Worm (Caenorhabditis elegans) whole organism, early embryonic: ENCODE data around the gene fbxa-215.

Experiments used
- B0310.2 ChIP-seq: sonication (generic microtip); optimal IDR thresholded peaks from 2 replicates; lab custom pipeline; 2016; ENCODE audit warnings: mild to moderate bottlenecking, missing genetic modification characterization, missing compliant biosample characterization
- F13C5.2 ChIP-seq: sonication (generic microtip); optimal IDR thresholded peaks from 2 replicates; lab custom pipeline; 2017; ENCODE audit warnings: mild to moderate bottlenecking, missing genetic modification characterization, inconsistent platforms, missing compliant biosample characterization
- aly-1 ChIP-seq: sonication (generic microtip); optimal IDR thresholded peaks from 2 replicates; lab custom pipeline; 2016; ENCODE audit warnings: missing genetic modification characterization, missing compliant biosample characterization
- ama-1 ChIP-seq: fragments of 150-350 bp; optimal IDR thresholded peaks from 2 replicates; lab custom pipeline; 2014
- ceh-13 ChIP-seq: fragments of 200-800 bp; sonication (Bioruptor generic); optimal IDR thresholded peaks from 2 replicates; lab custom pipeline; 2018; ENCODE audit warnings: mild to moderate bottlenecking, missing genetic modification characterization, missing compliant biosample characterization
- ceh-36 ChIP-seq: sonication (generic microtip); optimal IDR thresholded peaks from 2 replicates; lab custom pipeline; 2016; ENCODE audit warnings: missing genetic modification characterization, inconsistent platforms, missing compliant biosample characterization
- ets-7 ChIP-seq: sonication (generic microtip); optimal IDR thresholded peaks from 2 replicates; lab custom pipeline; 2016; ENCODE audit warnings: missing genotype, missing genetic modification characterization, missing compliant biosample characterization
- flt-1 ChIP-seq: fragments of 200-800 bp; sonication (Bioruptor generic); IDR thresholded peaks from 2 replicates; pipeline ENCODE4 v1.3.6; 2022; ENCODE audit warnings: missing genetic modification characterization, missing compliant biosample characterization
- hmbx-1 ChIP-seq: sonication (generic microtip); optimal IDR thresholded peaks from 2 replicates; lab custom pipeline; 2016; ENCODE audit warnings: mild to moderate bottlenecking, missing genetic modification characterization, missing compliant biosample characterization
- hmg-4 ChIP-seq: fragments of 200-800 bp; sonication (Bioruptor generic); optimal IDR thresholded peaks from 2 replicates; lab custom pipeline; 2018; ENCODE audit warnings: mild to moderate bottlenecking, missing genetic modification characterization, missing compliant biosample characterization
- hnd-1 ChIP-seq: sonication (generic microtip); optimal IDR thresholded peaks from 2 replicates; lab custom pipeline; 2016; ENCODE audit warnings: missing genetic modification characterization, missing compliant biosample characterization
- pes-1 ChIP-seq: fragments of 200-800 bp; sonication (Bioruptor generic); IDR thresholded peaks from 2 replicates; pipeline ENCODE4 v1.3.6; 2022; ENCODE audit warnings: missing genetic modification reagents, missing genetic modification characterization, missing compliant biosample characterization
- scrt-1 ChIP-seq: fragments of 200-800 bp; sonication (Bioruptor generic); IDR thresholded peaks from 2 replicates; pipeline ENCODE4 v1.3.6; 2022; ENCODE audit warnings: missing genetic modification characterization, missing compliant biosample characterization
- sea-1 ChIP-seq: fragments of 200-800 bp; sonication (Bioruptor generic); conservative IDR thresholded peaks from 2 replicates; pipeline ENCODE4 v1.3.6; 2022; ENCODE audit warnings: missing genetic modification characterization, missing compliant biosample characterization
- tbx-11 ChIP-seq: fragments of 200-800 bp; sonication (Bioruptor generic); IDR thresholded peaks from 2 replicates; pipeline ENCODE4 v1.3.6; 2022; ENCODE audit warnings: missing genetic modification characterization, missing compliant biosample characterization
- tbx-37 ChIP-seq: fragments of 200-800 bp; sonication (Bioruptor generic); conservative IDR thresholded peaks from 2 replicates; pipeline ENCODE4 v1.3.6; 2022; ENCODE audit warnings: missing genetic modification reagents, missing genetic modification characterization, missing compliant biosample characterization
- tra-4 ChIP-seq: sonication (generic microtip); optimal IDR thresholded peaks from 2 replicates; lab custom pipeline; 2017; ENCODE audit warnings: missing genetic modification characterization, missing compliant biosample characterization

fbxa-215 gene

ce11 chrIV:13695720-13696364, 29.1 kb upstream of the fbxa-215 start:
- TF ChIP-seq tbx-37 (GFP tag; lab: Robert Waterston, UW) = no peak
- TF ChIP-seq pes-1 (GFP tag; lab: Robert Waterston, UW) = no peak
- TF ChIP-seq scrt-1 (GFP tag; lab: Robert Waterston, UW) = no peak
- no peak for TF ChIP-seq tbx-11 (GFP tag; lab: Robert Waterston, UW)
- TF ChIP-seq ceh-13 (GFP tag; lab: Kevin White, UChicago) = no peak
- TF ChIP-seq tra-4 = no peak
- TF ChIP-seq hmbx-1 (tag; lab: Kevin White, UChicago) = no peak
- no peak for TF ChIP-seq B0310.2 (tag; lab: Kevin White, UChicago)
- TF ChIP-seq ama-1 (lab: Kevin White, UChicago) = no peak
- no peak for TF ChIP-seq flt-1 (GFP tag; lab: Robert Waterston, UW)
- no peak for TF ChIP-seq ets-7 (tag; lab: Kevin White, UChicago)
- TF ChIP-seq ceh-36 (tag; lab: Kevin White, UChicago) = no peak
- TF ChIP-seq sea-1 (GFP tag; lab: Robert Waterston, UW) = no peak
- TF ChIP-seq F13C5.2 (tag; lab: Kevin White, UChicago) = no peak
- TF ChIP-seq hmg-4 (GFP tag; lab: Kevin White, UChicago) = no peak
- TF ChIP-seq hnd-1 (tag; lab: Kevin White, UChicago) = no peak
- TF ChIP-seq aly-1 (tag; lab: Kevin White, UChicago) = no peak

ce11 chrIV:13695302-13695701, 28.6 kb upstream of the fbxa-215 start:
- TF ChIP-seq scrt-1 (GFP tag; lab: Robert Waterston, UW) (no peak), flt-1 (GFP tag; lab: Robert Waterston, UW) (no peak), ets-7 (tag; lab: Kevin White, UChicago) (no peak), tbx-37 (GFP tag; lab: Robert Waterston, UW) (no peak), ceh-13 (GFP tag; lab: Kevin White, UChicago) (no peak), tbx-11 (GFP tag; lab: Robert Waterston, UW) (no peak), pes-1 (GFP tag; lab: Robert Waterston, UW) (no peak), B0310.2 (tag; lab: Kevin White, UChicago) (no peak), aly-1 (tag; lab: Kevin White, UChicago) (no peak), hmbx-1 (tag; lab: Kevin White, UChicago) (no peak), tra-4 (no peak), ceh-36 (tag; lab: Kevin White, UChicago) (no peak), ama-1 (lab: Kevin White, UChicago) (no peak), hnd-1 (tag; lab: Kevin White, UChicago) (no peak), hmg-4 (GFP tag; lab: Kevin White, UChicago) (no peak), sea-1 (GFP tag; lab: Robert Waterston, UW) (no peak), F13C5.2 (tag; lab: Kevin White, UChicago) (no peak)

- no peak for TF ChIP-seq hmg-4 (GFP tag; lab: Kevin White, UChicago)
- no peak for TF ChIP-seq flt-1 (GFP tag; lab: Robert Waterston, UW)
- no peak for TF ChIP-seq hmbx-1 (tag; lab: Kevin White, UChicago)
- no peak for TF ChIP-seq scrt-1 (GFP tag; lab: Robert Waterston, UW)
- TF ChIP-seq ceh-13 (GFP tag; lab: Kevin White, UChicago) = no peak
- no peak for TF ChIP-seq ceh-36 (tag; lab: Kevin White, UChicago)
- no peak for TF ChIP-seq tbx-37 (GFP tag; lab: Robert Waterston, UW)
- TF ChIP-seq tra-4 = no peak
Measured at ce11 chrIV:13694600-13694999, 27.9 kb upstream of the fbxa-215 start.

DNA sequence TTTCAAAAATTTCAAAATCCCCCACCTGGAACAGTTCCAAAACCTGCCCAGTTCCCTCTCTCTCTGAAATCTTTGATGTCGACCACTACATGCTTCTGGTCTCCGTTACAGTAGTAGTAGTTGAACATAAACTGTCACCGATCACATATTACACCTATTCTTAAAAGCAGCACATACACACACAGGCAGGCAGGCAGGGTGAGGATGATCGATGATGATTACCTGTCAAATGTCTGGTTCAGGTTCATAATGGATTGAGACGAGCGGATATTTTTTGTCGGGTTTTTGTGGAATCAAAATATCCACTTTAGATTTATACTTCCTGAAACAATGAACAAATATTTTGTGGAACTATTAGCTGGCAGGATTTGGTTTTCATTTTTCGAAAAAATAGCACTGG, 27.3 kb upstream of the fbxa-215 start:
- TF ChIP-seq tbx-37 (GFP tag; lab: Robert Waterston, UW) = no peak
- no peak for TF ChIP-seq ceh-13 (GFP tag; lab: Kevin White, UChicago)
- no peak for TF ChIP-seq aly-1 (tag; lab: Kevin White, UChicago)
- no peak for TF ChIP-seq scrt-1 (GFP tag; lab: Robert Waterston, UW)
- no peak for TF ChIP-seq ceh-36 (tag; lab: Kevin White, UChicago)
- no peak for TF ChIP-seq hmg-4 (GFP tag; lab: Kevin White, UChicago)
- no peak for TF ChIP-seq sea-1 (GFP tag; lab: Robert Waterston, UW)
- no peak for TF ChIP-seq ama-1 (lab: Kevin White, UChicago)
- TF ChIP-seq tbx-11 (GFP tag; lab: Robert Waterston, UW) = no peak
- no peak for TF ChIP-seq hnd-1 (tag; lab: Kevin White, UChicago)
- no peak for TF ChIP-seq B0310.2 (tag; lab: Kevin White, UChicago)
- no peak for TF ChIP-seq ets-7 (tag; lab: Kevin White, UChicago)
- TF ChIP-seq tra-4 = no peak
- TF ChIP-seq flt-1 (GFP tag; lab: Robert Waterston, UW) = no peak
- no peak for TF ChIP-seq hmbx-1 (tag; lab: Kevin White, UChicago)
- no peak for TF ChIP-seq F13C5.2 (tag; lab: Kevin White, UChicago)
- TF ChIP-seq pes-1 (GFP tag; lab: Robert Waterston, UW) = no peak

DNA sequence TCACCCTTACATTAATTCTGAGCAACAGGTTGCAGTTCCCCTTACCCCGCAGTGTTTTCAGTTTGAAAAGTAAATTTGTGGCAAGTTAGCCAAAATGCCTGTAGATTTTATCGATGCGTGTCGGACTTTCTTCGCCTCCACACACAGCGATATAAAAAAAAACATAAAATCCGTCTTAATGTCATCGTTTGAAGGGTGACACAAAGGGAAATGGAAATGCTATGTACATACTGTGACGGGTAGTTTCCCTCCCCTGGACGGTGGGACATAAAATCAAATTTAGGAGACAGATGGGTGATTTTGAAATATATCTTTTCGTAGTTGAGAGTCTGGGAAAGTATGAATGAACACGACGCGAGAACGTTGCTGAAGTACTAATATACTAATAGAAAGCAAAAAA, 25.8 kb upstream of the fbxa-215 start:
- TF ChIP-seq B0310.2 (tag; lab: Kevin White, UChicago) = no peak
- no peak for TF ChIP-seq hnd-1 (tag; lab: Kevin White, UChicago)
- TF ChIP-seq F13C5.2 (tag; lab: Kevin White, UChicago) = no peak
- TF ChIP-seq hmg-4 (GFP tag; lab: Kevin White, UChicago) = no peak
- TF ChIP-seq sea-1 (GFP tag; lab: Robert Waterston, UW) = no peak

DNA sequence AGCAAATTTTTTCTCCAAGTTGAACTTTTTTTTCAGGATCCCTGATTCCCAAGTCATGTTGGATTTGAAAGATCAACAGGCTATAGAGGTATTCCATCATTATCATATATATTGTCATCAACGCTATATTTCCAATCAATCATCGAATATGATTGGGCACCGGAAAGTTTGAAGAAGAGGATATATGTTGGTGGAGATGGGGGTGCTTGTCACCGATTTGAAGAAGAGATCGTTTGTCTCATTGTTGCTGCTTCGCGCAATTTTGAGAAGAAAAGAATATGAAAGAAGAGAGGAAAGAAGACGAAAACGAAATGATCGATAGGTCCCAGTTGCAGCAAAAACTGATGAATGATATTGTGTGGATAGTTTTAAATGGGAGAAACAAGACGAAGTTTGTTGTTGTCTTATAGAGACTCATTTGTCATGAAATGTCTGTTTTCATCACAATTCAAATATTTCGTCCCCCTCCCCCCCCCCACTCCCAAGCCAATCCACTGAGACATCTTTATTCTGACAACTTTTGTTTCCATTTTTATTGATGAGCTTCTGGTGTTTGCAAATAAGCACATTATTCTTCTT, 22.7 kb upstream of the fbxa-215 start, which contains the start of gene T23G4.2:
Gene T23G4.2, minus strand, starts transcription at position 255 of the 579 bp plus-strand sequence.
- TF ChIP-seq ceh-36 (tag; lab: Kevin White, UChicago) (no peak), tbx-11 (GFP tag; lab: Robert Waterston, UW) (no peak), F13C5.2 (tag; lab: Kevin White, UChicago) (no peak), B0310.2 (tag; lab: Kevin White, UChicago) (no peak), scrt-1 (GFP tag; lab: Robert Waterston, UW) (no peak), tra-4 (no peak), pes-1 (GFP tag; lab: Robert Waterston, UW) (no peak), ets-7 (tag; lab: Kevin White, UChicago) (no peak), tbx-37 (GFP tag; lab: Robert Waterston, UW) (no peak), hnd-1 (tag; lab: Kevin White, UChicago) (no peak), sea-1 (GFP tag; lab: Robert Waterston, UW) (no peak), flt-1 (GFP tag; lab: Robert Waterston, UW) (no peak), ceh-13 (GFP tag; lab: Kevin White, UChicago) (no peak)
